Fruit fly (Drosophila melanogaster) whole organism, embryonic: Measurements from ENCODE around the gene fkh.

Experiments used
- Atf3 ChIP-seq: fragments of 200-800 bp; sonication (Bioruptor generic); optimal IDR thresholded peaks from 3 replicates; lab custom pipeline; 2016; ENCODE audit warnings: missing biosample characterization, missing genetic modification characterization
- Atf6 ChIP-seq: fragments of 200-800 bp; sonication (Bioruptor generic); IDR thresholded peaks from 2 replicates; pipeline ENCODE4 v1.3.6; 2022; ENCODE audit warnings: missing biosample characterization, missing genetic modification characterization
- C15 ChIP-seq: fragments of 200-800 bp; sonication (Bioruptor generic); IDR thresholded peaks from 3 replicates; pipeline ENCODE4 v1.3.6; 2022; ENCODE audit warnings: missing biosample characterization, missing genetic modification characterization
- CG10462 ChIP-seq: fragments of 200-800 bp; sonication (Bioruptor generic); optimal IDR thresholded peaks from 2 replicates; lab custom pipeline; 2016; ENCODE audit warnings: missing biosample characterization, missing genetic modification characterization
- CG12071 ChIP-seq: fragments of 200-800 bp; sonication (Bioruptor generic); optimal IDR thresholded peaks from 3 replicates; lab custom pipeline; 2018; ENCODE audit warnings: missing biosample characterization, mild to moderate bottlenecking, missing genetic modification characterization
- CG12236 ChIP-seq: fragments of 200-800 bp; sonication (Bioruptor generic); optimal IDR thresholded peaks from 2 replicates; lab custom pipeline; 2016; ENCODE audit warnings: missing biosample characterization, missing genetic modification characterization
- CG12391 ChIP-seq: fragments of 200-800 bp; sonication (Bioruptor generic); optimal IDR thresholded peaks from 3 replicates; lab custom pipeline; 2018; ENCODE audit warnings: missing biosample characterization, mild to moderate bottlenecking, missing genetic modification characterization, moderate library complexity
- CG14014 ChIP-seq: fragments of 200-800 bp; sonication (Bioruptor generic); IDR thresholded peaks from 2 replicates; pipeline ENCODE4 v1.3.6; 2022; ENCODE audit warnings: missing biosample characterization, missing genetic modification characterization
- CG14860 ChIP-seq: fragments of 200-800 bp; sonication (Bioruptor generic); IDR thresholded peaks from 3 replicates; pipeline ENCODE4 v1.3.6; 2022; ENCODE audit warnings: missing biosample characterization, missing genetic modification characterization; ENCODE audit not compliant: partially characterized antibody
- CG15073 ChIP-seq: fragments of 200-800 bp; sonication (Bioruptor generic); optimal IDR thresholded peaks from 2 replicates; lab custom pipeline; 2016; ENCODE audit warnings: missing biosample characterization, missing genetic modification characterization
- CG18619 ChIP-seq: fragments of 200-800 bp; sonication (Bioruptor generic); optimal IDR thresholded peaks from 3 replicates; lab custom pipeline; 2017; ENCODE audit warnings: missing biosample characterization, mild to moderate bottlenecking, missing genetic modification characterization
- CG30020 ChIP-seq: fragments of 200-800 bp; optimal IDR thresholded peaks from 2 replicates; lab custom pipeline; 2019; ENCODE audit warnings: missing biosample characterization, mild to moderate bottlenecking, missing genetic modification characterization, moderate library complexity
- CG30403 ChIP-seq: fragments of 200-800 bp; sonication (Bioruptor generic); optimal IDR thresholded peaks from 3 replicates; lab custom pipeline; 2016; ENCODE audit warnings: missing biosample characterization, missing genetic modification characterization
- CG3995 ChIP-seq: fragments of 200-800 bp; sonication (Bioruptor generic); optimal IDR thresholded peaks from 3 replicates; lab custom pipeline; 2016; ENCODE audit warnings: missing biosample characterization, missing genetic modification characterization
- CG4424 ChIP-seq: fragments of 200-800 bp; sonication (Bioruptor generic); optimal IDR thresholded peaks from 3 replicates; lab custom pipeline; 2016; ENCODE audit warnings: missing biosample characterization, missing genetic modification characterization
- CG4854 ChIP-seq: fragments of 200-800 bp; sonication (Bioruptor generic); optimal IDR thresholded peaks from 2 replicates; lab custom pipeline; 2016; ENCODE audit warnings: missing biosample characterization, missing genetic modification characterization, inconsistent platforms
- CG6791 ChIP-seq: fragments of 200-800 bp; sonication (Bioruptor generic); IDR thresholded peaks from 3 replicates; pipeline ENCODE4 v1.3.6; 2022; ENCODE audit warnings: missing biosample characterization, missing genetic modification characterization; ENCODE audit not compliant: partially characterized antibody
- CG8924 ChIP-seq: fragments of 200-800 bp; optimal IDR thresholded peaks from 3 replicates; lab custom pipeline; 2019; ENCODE audit warnings: missing biosample characterization, mild to moderate bottlenecking, missing genetic modification characterization, moderate library complexity
- CG9215 ChIP-seq: fragments of 200-800 bp; sonication (Bioruptor generic); IDR thresholded peaks from 2 replicates; pipeline ENCODE4 v1.3.6; 2022; ENCODE audit warnings: missing biosample characterization, missing genetic modification characterization
- CG9727 ChIP-seq: fragments of 200-800 bp; sonication (Bioruptor generic); optimal IDR thresholded peaks from 3 replicates; lab custom pipeline; 2017; ENCODE audit warnings: missing biosample characterization, mild to moderate bottlenecking, missing genetic modification characterization
- CG9797 ChIP-seq: fragments of 200-800 bp; sonication (Bioruptor generic); optimal IDR thresholded peaks from 3 replicates; lab custom pipeline; 2018; ENCODE audit warnings: missing biosample characterization, mild to moderate bottlenecking, missing genetic modification characterization
- Dad ChIP-seq: fragments of 200-800 bp; sonication (Bioruptor generic); optimal IDR thresholded peaks from 3 replicates; lab custom pipeline; 2016; ENCODE audit warnings: missing biosample characterization, missing genetic modification characterization
- Deaf1 ChIP-seq: fragments of 200-800 bp; optimal IDR thresholded peaks from 3 replicates; lab custom pipeline; 2019; ENCODE audit warnings: missing biosample characterization, mild to moderate bottlenecking, missing genetic modification characterization, moderate library complexity
- Dfd ChIP-seq, 2 experiments: fragments of >200 bp; optimal IDR thresholded peaks; 2 replicates each; lab custom pipeline; 2017; ENCODE audit warnings: missing biosample characterization in 2 of 2, missing genetic modification characterization in 2 of 2
- Dref ChIP-seq: fragments of 200-800 bp; sonication (Bioruptor generic); IDR thresholded peaks from 2 replicates; pipeline ENCODE4 v1.3.6; 2022; ENCODE audit warnings: missing biosample characterization, missing genetic modification characterization
- MBD-R2 ChIP-seq: fragments of 200-800 bp; sonication (Bioruptor generic); IDR thresholded peaks from 2 replicates; pipeline ENCODE4 v1.3.6; 2022; ENCODE audit warnings: missing biosample characterization, missing genetic modification characterization
- Mad ChIP-seq: fragments of 200-800 bp; sonication (Bioruptor generic); optimal IDR thresholded peaks from 2 replicates; lab custom pipeline; 2016; ENCODE audit warnings: missing biosample characterization, missing genetic modification characterization
- Rx ChIP-seq: fragments of 200-800 bp; sonication (Bioruptor generic); IDR thresholded peaks from 2 replicates; pipeline ENCODE4 v1.3.6; 2022; ENCODE audit warnings: missing biosample characterization, missing genetic modification characterization
- Stat92E ChIP-seq, 3 experiments: fragments of >200 bp in 2 of 3; fragments of 200-800 bp in 1 of 3; sonication (Bioruptor generic) in 1 of 3; optimal IDR thresholded peaks; 2 replicates each; lab custom pipeline; 2017 to 2019; ENCODE audit warnings: missing biosample characterization in 3 of 3, missing genetic modification characterization in 3 of 3, mild to moderate bottlenecking in 1 of 3, moderate library complexity in 1 of 3
- YL-1 ChIP-seq: fragments of 200-800 bp; sonication (Bioruptor generic); optimal IDR thresholded peaks from 3 replicates; lab custom pipeline; 2017; ENCODE audit warnings: missing biosample characterization, mild to moderate bottlenecking, missing genetic modification characterization
- bsh ChIP-seq, 2 experiments: fragments of 200-800 bp; sonication (Bioruptor generic); optimal IDR thresholded peaks; 2 replicates each; lab custom pipeline; 2017 to 2018; ENCODE audit warnings: mild to moderate bottlenecking in 2 of 2, missing biosample characterization in 2 of 2, missing genetic modification characterization in 2 of 2, moderate library complexity in 1 of 2
- cad ChIP-seq: fragments of >200 bp; optimal IDR thresholded peaks from 2 replicates; lab custom pipeline; 2017; ENCODE audit warnings: missing biosample characterization, missing genetic modification characterization
- corto ChIP-seq: fragments of 200-800 bp; sonication (Bioruptor generic); optimal IDR thresholded peaks from 2 replicates; lab custom pipeline; 2016; ENCODE audit warnings: missing biosample characterization, mild to moderate bottlenecking, missing genetic modification characterization, moderate library complexity
- crc ChIP-seq: fragments of 200-800 bp; sonication (Bioruptor generic); optimal IDR thresholded peaks from 2 replicates; lab custom pipeline; 2016; ENCODE audit warnings: missing biosample characterization, missing genetic modification characterization
- cwo ChIP-seq: fragments of 200-800 bp; sonication (Bioruptor generic); optimal IDR thresholded peaks from 3 replicates; lab custom pipeline; 2017; ENCODE audit warnings: missing biosample characterization, missing genetic modification characterization, mild to moderate bottlenecking, moderate library complexity, missing genetic modification reagents
- dimm ChIP-seq: fragments of 200-800 bp; sonication (Bioruptor generic); IDR thresholded peaks from 2 replicates; pipeline ENCODE4 v1.3.6; 2022; ENCODE audit warnings: missing biosample characterization, missing genetic modification characterization
- dpn ChIP-seq, 2 experiments: fragments of 200-800 bp; sonication (Bioruptor generic); optimal IDR thresholded peaks; 3 replicates each; lab custom pipeline; 2016; ENCODE audit warnings: missing biosample characterization in 2 of 2, missing genetic modification characterization in 2 of 2
- emc ChIP-seq: fragments of 200-800 bp; sonication (Bioruptor generic); optimal IDR thresholded peaks from 2 replicates; lab custom pipeline; 2016; ENCODE audit warnings: missing biosample characterization, missing genetic modification characterization
- fd3F ChIP-seq: fragments of 200-800 bp; sonication (Bioruptor generic); optimal IDR thresholded peaks from 2 replicates; lab custom pipeline; 2018; ENCODE audit warnings: missing biosample characterization, mild to moderate bottlenecking, missing genetic modification characterization, moderate library complexity
- fd64A ChIP-seq: fragments of 200-800 bp; sonication (Bioruptor generic); optimal IDR thresholded peaks from 3 replicates; lab custom pipeline; 2018; ENCODE audit warnings: missing biosample characterization, mild to moderate bottlenecking, missing genetic modification characterization
- gcm ChIP-seq: fragments of 200-800 bp; sonication (Bioruptor generic); optimal IDR thresholded peaks from 2 replicates; lab custom pipeline; 2019; ENCODE audit warnings: missing biosample characterization, mild to moderate bottlenecking, missing genetic modification characterization, moderate library complexity
- hth ChIP-seq: fragments of >200 bp; optimal IDR thresholded peaks from 2 replicates; lab custom pipeline; 2017; ENCODE audit warnings: inconsistent platforms
- lov ChIP-seq, 2 experiments: fragments of 200-800 bp in 1 of 2; fragments of >200 bp in 1 of 2; sonication (Bioruptor generic) in 1 of 2; IDR thresholded peaks in 1 of 2; optimal IDR thresholded peaks in 1 of 2; 2 replicates in 1 of 2; 3 replicates in 1 of 2; pipeline versions ENCODE4 v1.3.6 to Lab custom; 2017 to 2022; ENCODE audit warnings: missing biosample characterization in 1 of 2, missing genetic modification characterization in 1 of 2
- nmo ChIP-seq: fragments of 200-800 bp; sonication (Bioruptor generic); optimal IDR thresholded peaks from 2 replicates; lab custom pipeline; 2018; ENCODE audit warnings: missing biosample characterization, mild to moderate bottlenecking, missing genetic modification characterization, moderate library complexity
- p53 ChIP-seq: fragments of 200-800 bp; sonication (Bioruptor generic); optimal IDR thresholded peaks from 2 replicates; lab custom pipeline; 2016; ENCODE audit warnings: missing biosample characterization, missing genetic modification characterization
- pb ChIP-seq: fragments of 200-800 bp; sonication (Bioruptor generic); optimal IDR thresholded peaks from 3 replicates; lab custom pipeline; 2016; ENCODE audit warnings: missing biosample characterization, missing genetic modification characterization
- pum ChIP-seq: fragments of 200-800 bp; sonication (Bioruptor generic); optimal IDR thresholded peaks from 2 replicates; lab custom pipeline; 2016; ENCODE audit warnings: missing biosample characterization, missing genetic modification characterization
- row ChIP-seq: fragments of 200-800 bp; sonication (Bioruptor generic); IDR thresholded peaks from 3 replicates; pipeline ENCODE4 v1.3.6; 2022; ENCODE audit warnings: missing biosample characterization, missing genetic modification characterization
- ssp ChIP-seq: fragments of 200-800 bp; sonication (Bioruptor generic); IDR thresholded peaks from 2 replicates; pipeline ENCODE4 v1.3.6; 2022; ENCODE audit warnings: missing biosample characterization, missing genetic modification characterization
- tna ChIP-seq: fragments of 200-800 bp; sonication (Bioruptor generic); IDR thresholded peaks from 2 replicates; pipeline ENCODE4 v1.3.6; 2022; ENCODE audit warnings: missing biosample characterization, missing genetic modification characterization; ENCODE audit not compliant: partially characterized antibody
- vvl ChIP-seq: fragments of 200-800 bp; sonication (Bioruptor generic); IDR thresholded peaks from 2 replicates; pipeline ENCODE4 v1.3.6; 2022; ENCODE audit warnings: missing biosample characterization, missing genetic modification characterization
- zen ChIP-seq: fragments of 200-800 bp; sonication (Bioruptor generic); optimal IDR thresholded peaks from 3 replicates; lab custom pipeline; 2018; ENCODE audit warnings: missing biosample characterization, mild to moderate bottlenecking, missing genetic modification characterization, moderate library complexity

fkh gene

dm6 chr3R:28570805-28571204 lies 14.3 kb downstream of the fkh start (continued):
- TF ChIP-seq CG12391 (tag; lab: Kevin White, UChicago) (no peak), CG15073 (GFP tag; lab: Kevin White, UChicago) (no peak), CG30403 (no peak), CG4424 (no peak), cad (GFP tag; lab: Kevin White, UChicago) (no peak), MBD-R2 (no peak), fd3F (GFP tag; lab: Kevin White, UChicago) (peak; percentile 47), CG8924 (tag; lab: Kevin White, UChicago) (peak; percentile 21), CG9727 (GFP tag; lab: Kevin White, UChicago) (peak; percentile 40), bsh (GFP tag; optimal IDR thresholded peaks at IDR 0.05; lab: Kevin White, UChicago) (peak in 1 of 2 experiments; percentile 64), p53 (GFP tag; lab: Kevin White, UChicago) (no peak), crc (no peak), CG9797 (GFP tag; lab: Kevin White, UChicago) (no peak), ssp (no peak), Dfd (GFP tag; optimal IDR thresholded peaks at IDR 0.05; lab: Kevin White, UChicago) (no peak), gcm (peak; percentile 6), Deaf1 (tag; lab: Kevin White, UChicago) (no peak), lov (optimal IDR thresholded peaks at IDR 0.05; lab: Kevin White, UChicago) (no peak), lov (GFP tag; IDR thresholded peaks at IDR 0.05; lab: Robert Waterston, UW) (no peak), zen (tag; lab: Kevin White, UChicago) (no peak), dimm (GFP tag; lab: Robert Waterston, UW) (no peak), Atf3 (GFP tag; lab: Kevin White, UChicago) (no peak), Stat92E (GFP tag; optimal IDR thresholded peaks at IDR 0.05; lab: Kevin White, UChicago) (no peak), CG4854 (no peak), emc (GFP tag; lab: Kevin White, UChicago) (no peak), pb (GFP tag; lab: Kevin White, UChicago) (no peak), CG10462 (GFP tag; lab: Kevin White, UChicago) (no peak), YL-1 (GFP tag; lab: Kevin White, UChicago) (no peak), CG12236 (GFP tag; lab: Kevin White, UChicago) (no peak), tna (GFP tag; lab: Robert Waterston, UW) (no peak), Mad (GFP tag; lab: Kevin White, UChicago) (no peak), pum (GFP tag; lab: Kevin White, UChicago) (no peak), CG14014 (GFP tag; lab: Robert Waterston, UW) (no peak), fd64A (GFP tag; lab: Kevin White, UChicago) (peak; percentile 63), nmo (no peak), Atf6 (GFP tag; lab: Robert Waterston, UW) (0 out of 2 replicates have a peak, but pooled peaks have one; percentile 19), Rx (GFP tag; lab: Robert Waterston, UW) (no peak), CG14860 (GFP tag; lab: Robert Waterston, UW) (no peak), hth (no peak), vvl (GFP tag; lab: Robert Waterston, UW) (no peak), CG6791 (GFP tag; lab: Robert Waterston, UW) (no peak), corto (no peak), dpn (GFP tag; optimal IDR thresholded peaks at IDR 0.05; lab: Kevin White, UChicago) (peak in 1 of 2 experiments; percentile 3), CG18619 (GFP tag; lab: Kevin White, UChicago) (peak; percentile 33), CG30020 (tag; lab: Kevin White, UChicago) (no peak), CG3995 (GFP tag; lab: Kevin White, UChicago) (no peak), row (GFP tag; lab: Robert Waterston, UW) (no peak), Dad (GFP tag; lab: Kevin White, UChicago) (no peak), C15 (no peak), Dref (GFP tag; lab: Robert Waterston, UW) (no peak), CG9215 (GFP tag; lab: Robert Waterston, UW) (no peak), cwo (GFP tag; lab: Kevin White, UChicago) (peak; percentile 8), CG12071 (GFP tag; lab: Kevin White, UChicago) (peak; percentile 72)
